Fruit fly (Drosophila melanogaster): ENCODE measurements around the gene spartin.
A peak's percentile ranks its signal among the peaks of the same experiment; 100 is the strongest.

Gene spartin

dm6 chr3R:4666014-4666652 lies 11.5 kb downstream of the spartin start:
- TF ChIP-seq kay (GFP tag; ENCODE audit: borderline replicate concordance) (peak; percentile 66), cic (GFP tag; optimal IDR thresholded peaks at IDR 0.05) (no peak), CG33017 (tag; optimal IDR thresholded peaks at IDR 0.05) (no peak)

- no peak for TF ChIP-seq Clk (GFP tag; optimal IDR thresholded peaks at IDR 0.05)
- no peak for TF ChIP-seq toe (GFP tag; optimal IDR thresholded peaks at IDR 0.05)
- no peak for TF ChIP-seq Crg-1 (GFP tag; optimal IDR thresholded peaks at IDR 0.05)
- no peak for TF ChIP-seq CG11617 (GFP tag; optimal IDR thresholded peaks at IDR 0.05)
- TF ChIP-seq cnc (optimal IDR thresholded peaks at IDR 0.05) = no peak
- TF ChIP-seq CG5204 (GFP tag; optimal IDR thresholded peaks at IDR 0.05) = no peak
- no peak for TF ChIP-seq cic (GFP tag; optimal IDR thresholded peaks at IDR 0.05)
- no peak for TF ChIP-seq Mnt (GFP tag; optimal IDR thresholded peaks at IDR 0.05)
- TF ChIP-seq CG12768 (GFP tag; optimal IDR thresholded peaks at IDR 0.05) = no peak
- no peak for TF ChIP-seq CG33017 (tag; optimal IDR thresholded peaks at IDR 0.05)
- TF ChIP-seq CG7045 (GFP tag; optimal IDR thresholded peaks at IDR 0.05) = no peak
- TF ChIP-seq ovo (GFP tag; optimal IDR thresholded peaks at IDR 0.05) = no peak
Observed at dm6 chr3R:4667399-4668201, 13.0 kb downstream of the spartin start.

- TF ChIP-seq kay (GFP tag; ENCODE audit: borderline replicate concordance) = peak; percentile 3
- TF ChIP-seq Clk (GFP tag; optimal IDR thresholded peaks at IDR 0.05) = no peak
Observed at dm6 chr3R:4676981-4677665, 22.5 kb downstream of the spartin start.

dm6 chr3R:4678362-4678761 lies 23.8 kb downstream of the spartin start:
- TF ChIP-seq CG7045 (GFP tag; optimal IDR thresholded peaks at IDR 0.05) (no peak), CG7101 (tag; optimal IDR thresholded peaks at IDR 0.05) (no peak), cnc (optimal IDR thresholded peaks at IDR 0.05) (no peak)

- TF ChIP-seq tj (GFP tag; optimal IDR thresholded peaks at IDR 0.05) (no peak), CG7045 (GFP tag; optimal IDR thresholded peaks at IDR 0.05) (no peak), toe (GFP tag; optimal IDR thresholded peaks at IDR 0.05) (no peak), bab1 (GFP tag; optimal IDR thresholded peaks at IDR 0.05) (no peak), CG12768 (GFP tag; optimal IDR thresholded peaks at IDR 0.05) (no peak), Mnt (GFP tag; optimal IDR thresholded peaks at IDR 0.05) (no peak), Hr96 (GFP tag; optimal IDR thresholded peaks at IDR 0.05) (no peak), CG11617 (GFP tag; optimal IDR thresholded peaks at IDR 0.05) (no peak), kay (GFP tag; ENCODE audit: borderline replicate concordance) (no peak), pad (GFP tag; optimal IDR thresholded peaks at IDR 0.05) (no peak), CG14711 (tag; optimal IDR thresholded peaks at IDR 0.05) (no peak), Clk (GFP tag; optimal IDR thresholded peaks at IDR 0.05) (no peak), CG33017 (tag; optimal IDR thresholded peaks at IDR 0.05) (no peak), ovo (GFP tag; optimal IDR thresholded peaks at IDR 0.05) (no peak), CG5204 (GFP tag; optimal IDR thresholded peaks at IDR 0.05) (no peak), CG1620 (GFP tag; optimal IDR thresholded peaks at IDR 0.05) (no peak), CG7101 (tag; optimal IDR thresholded peaks at IDR 0.05) (no peak)
Observed at dm6 chr3R:4687207-4687606, 32.6 kb downstream of the spartin start.

- TF ChIP-seq CG7101 (tag; optimal IDR thresholded peaks at IDR 0.05) (no peak), Hr96 (GFP tag; optimal IDR thresholded peaks at IDR 0.05) (no peak), Mnt (GFP tag; optimal IDR thresholded peaks at IDR 0.05) (no peak), cic (GFP tag; optimal IDR thresholded peaks at IDR 0.05) (no peak), Clk (GFP tag; optimal IDR thresholded peaks at IDR 0.05) (no peak), cnc (optimal IDR thresholded peaks at IDR 0.05) (no peak), CG33017 (tag; optimal IDR thresholded peaks at IDR 0.05) (no peak)
Observed at dm6 chr3R:4690508-4690907, 35.9 kb downstream of the spartin start, which contains the start of gene CG33927. CG33927 (minus strand) TSS chr3R:4690608.

- TF ChIP-seq cnc (optimal IDR thresholded peaks at IDR 0.05) (no peak), CG7045 (GFP tag; optimal IDR thresholded peaks at IDR 0.05) (peak; percentile 54), CG1620 (GFP tag; optimal IDR thresholded peaks at IDR 0.05) (no peak), CG7101 (tag; optimal IDR thresholded peaks at IDR 0.05) (peak; percentile 9), toe (GFP tag; optimal IDR thresholded peaks at IDR 0.05) (no peak), CG5204 (GFP tag; optimal IDR thresholded peaks at IDR 0.05) (peak; percentile 11), Hr96 (GFP tag; optimal IDR thresholded peaks at IDR 0.05) (no peak), cic (GFP tag; optimal IDR thresholded peaks at IDR 0.05) (peak; percentile 66), kay (GFP tag; ENCODE audit: borderline replicate concordance) (peak; percentile 95), CG12768 (GFP tag; optimal IDR thresholded peaks at IDR 0.05) (no peak)
Observed at dm6 chr3R:4694805-4695204, 40.2 kb downstream of the spartin start.

All from whole organism, adult.